Worm (Caenorhabditis elegans) whole organism, L1 larva: ENCODE measurements around the gene ZK84.4.
A peak's percentile ranks its signal among the peaks of the same experiment; 100 is the strongest.

ENCODE experiments used
- F16B12.6 ChIP-seq: fragments of 150-350 bp; optimal IDR thresholded peaks from 2 replicates; lab custom pipeline; 2014; ENCODE audit warnings: missing biosample characterization, missing genetic modification characterization
- Y116A8C.19 ChIP-seq: sonication (generic microtip); optimal IDR thresholded peaks from 2 replicates; lab custom pipeline; 2016; ENCODE audit warnings: missing compliant biosample characterization, missing genetic modification characterization, borderline replicate concordance
- alr-1 ChIP-seq: fragments of 200-800 bp; sonication (Bioruptor generic); optimal IDR thresholded peaks from 2 replicates; lab custom pipeline; 2018; ENCODE audit warnings: borderline replicate concordance, mild to moderate bottlenecking, missing genetic modification characterization, missing compliant biosample characterization
- blmp-1 ChIP-seq: fragments of 150-350 bp; optimal IDR thresholded peaks from 2 replicates; lab custom pipeline; 2014; ENCODE audit warnings: missing biosample characterization, missing genetic modification characterization
- ceh-63 ChIP-seq: fragments of 200-800 bp; sonication (Bioruptor generic); optimal IDR thresholded peaks from 2 replicates; lab custom pipeline; 2018; ENCODE audit warnings: mild to moderate bottlenecking, missing genetic modification characterization, missing compliant biosample characterization
- ceh-8 ChIP-seq: fragments of 200-800 bp; sonication (Bioruptor generic); optimal IDR thresholded peaks from 2 replicates; lab custom pipeline; 2018; ENCODE audit warnings: mild to moderate bottlenecking, missing genetic modification characterization, moderate library complexity, missing compliant biosample characterization
- ceh-82 ChIP-seq, 3 experiments: fragments of 150-350 bp in 1 of 3; sonication (generic microtip) in 2 of 3; optimal IDR thresholded peaks; 2 replicates each; lab custom pipeline; 2014 to 2017; ENCODE audit warnings: missing biosample characterization in 3 of 3, missing genetic modification characterization in 3 of 3
- ceh-88 ChIP-seq: fragments of 200-800 bp; sonication (Bioruptor generic); IDR thresholded peaks from 2 replicates; pipeline ENCODE4 v1.3.6; 2022; ENCODE audit warnings: missing genetic modification characterization, missing compliant biosample characterization
- ceh-90 ChIP-seq: sonication (generic microtip); optimal IDR thresholded peaks from 2 replicates; lab custom pipeline; 2016; ENCODE audit warnings: missing genetic modification characterization, missing compliant biosample characterization
- dsc-1 ChIP-seq: sonication (generic microtip); optimal IDR thresholded peaks from 2 replicates; lab custom pipeline; 2016; ENCODE audit warnings: mild to moderate bottlenecking, missing genetic modification characterization, missing compliant biosample characterization
- efl-1 ChIP-seq, 4 experiments: fragments of 150-350 bp; optimal IDR thresholded peaks in 3 of 4; peaks in 1 of 4; 1 replicate in 1 of 4; 2 replicates in 3 of 4; lab custom pipeline; 2014; ENCODE audit warnings: missing biosample characterization in 2 of 4, missing genetic modification characterization in 2 of 4, missing genetic modification reagents in 2 of 4
- egl-13 ChIP-seq: sonication (generic microtip); optimal IDR thresholded peaks from 2 replicates; lab custom pipeline; 2016; ENCODE audit warnings: missing genotype, missing genetic modification reagents, missing genetic modification characterization, missing compliant biosample characterization
- elt-2 ChIP-seq: sonication (generic microtip); optimal IDR thresholded peaks from 2 replicates; lab custom pipeline; 2016; ENCODE audit warnings: missing genetic modification characterization, mild to moderate bottlenecking, inconsistent platforms, missing compliant biosample characterization, missing genetic modification reagents
- elt-3 ChIP-seq, 6 experiments: fragments of 150-350 bp in 1 of 6; sonication (generic microtip); optimal IDR thresholded peaks; 2 replicates each; lab custom pipeline; 2017 to 2018; ENCODE audit warnings: missing biosample characterization in 6 of 6, missing genetic modification characterization in 6 of 6, inconsistent platforms in 1 of 6
- fkh-10 ChIP-seq: sonication (generic microtip); optimal IDR thresholded peaks from 2 replicates; lab custom pipeline; 2017; ENCODE audit warnings: missing biosample characterization, missing genetic modification reagents, missing genetic modification characterization
- fkh-8 ChIP-seq: sonication (generic microtip); optimal IDR thresholded peaks from 2 replicates; lab custom pipeline; 2016; ENCODE audit warnings: mild to moderate bottlenecking, missing genetic modification characterization, missing compliant biosample characterization
- hlh-4 ChIP-seq: sonication (generic microtip); optimal IDR thresholded peaks from 2 replicates; lab custom pipeline; 2016; ENCODE audit warnings: mild to moderate bottlenecking, missing genetic modification characterization, missing compliant biosample characterization
- hpl-2 ChIP-seq: fragments of 150-350 bp; optimal IDR thresholded peaks from 2 replicates; lab custom pipeline; 2014; ENCODE audit warnings: missing biosample characterization, missing genetic modification reagents, missing genetic modification characterization
- irx-1 ChIP-seq: sonication (generic microtip); optimal IDR thresholded peaks from 2 replicates; lab custom pipeline; 2016; ENCODE audit warnings: missing genetic modification characterization, missing compliant biosample characterization
- jun-1 ChIP-seq: fragments of 150-350 bp; optimal IDR thresholded peaks from 2 replicates; lab custom pipeline; 2014; ENCODE audit warnings: missing biosample characterization, missing genetic modification reagents, missing genetic modification characterization
- lin-13 ChIP-seq: fragments of 150-350 bp; optimal IDR thresholded peaks from 2 replicates; lab custom pipeline; 2014; ENCODE audit warnings: missing biosample characterization, missing genetic modification reagents, missing genetic modification characterization
- lin-14 ChIP-seq: fragments of 200-800 bp; sonication (Bioruptor generic); optimal IDR thresholded peaks from 2 replicates; lab custom pipeline; 2018; ENCODE audit warnings: mild to moderate bottlenecking, missing genetic modification characterization, moderate library complexity, missing compliant biosample characterization
- lin-35 ChIP-seq, 2 experiments: fragments of 150-350 bp; optimal IDR thresholded peaks; 2 replicates each; lab custom pipeline; 2014; ENCODE audit warnings: missing biosample characterization in 2 of 2, missing genetic modification characterization in 2 of 2, missing genetic modification reagents in 2 of 2
- lin-39 ChIP-seq: fragments of 150-350 bp; optimal IDR thresholded peaks from 2 replicates; lab custom pipeline; 2014; ENCODE audit warnings: missing biosample characterization, missing genetic modification reagents, missing genetic modification characterization
- lir-3 ChIP-seq: sonication (generic microtip); optimal IDR thresholded peaks from 2 replicates; lab custom pipeline; 2016; ENCODE audit warnings: mild to moderate bottlenecking, missing genetic modification characterization, moderate library complexity, missing compliant biosample characterization; ENCODE audit not compliant: poor library complexity
- lsy-2 ChIP-seq, 2 experiments: fragments of 150-350 bp; optimal IDR thresholded peaks; 2 replicates each; lab custom pipeline; 2014; ENCODE audit warnings: missing biosample characterization in 2 of 2, missing genetic modification characterization in 2 of 2
- mdl-1 ChIP-seq, 2 experiments: fragments of 150-350 bp; optimal IDR thresholded peaks; 2 replicates each; lab custom pipeline; 2014 to 2017; ENCODE audit warnings: missing biosample characterization in 2 of 2, missing genetic modification characterization in 2 of 2, inconsistent platforms in 1 of 2
- nhr-11 ChIP-seq: fragments of 150-350 bp; optimal IDR thresholded peaks from 2 replicates; lab custom pipeline; 2014; ENCODE audit warnings: missing biosample characterization, missing genetic modification characterization
- nhr-20 ChIP-seq: sonication (generic microtip); optimal IDR thresholded peaks from 2 replicates; lab custom pipeline; 2016; ENCODE audit warnings: mild to moderate bottlenecking, missing genetic modification characterization, missing compliant biosample characterization
- nhr-237 ChIP-seq: fragments of 150-350 bp; optimal IDR thresholded peaks from 2 replicates; lab custom pipeline; 2014; ENCODE audit warnings: missing biosample characterization, missing genetic modification characterization
- nhr-28 ChIP-seq: fragments of 150-350 bp; optimal IDR thresholded peaks from 2 replicates; lab custom pipeline; 2014; ENCODE audit warnings: missing biosample characterization, missing genetic modification characterization
- nhr-71 ChIP-seq: sonication (generic microtip); optimal IDR thresholded peaks from 2 replicates; lab custom pipeline; 2016; ENCODE audit warnings: mild to moderate bottlenecking, missing genetic modification characterization, moderate library complexity, missing compliant biosample characterization
- nhr-76 ChIP-seq: sonication (generic microtip); optimal IDR thresholded peaks from 2 replicates; lab custom pipeline; 2017; ENCODE audit warnings: missing biosample characterization, missing genetic modification characterization
- nhr-77 ChIP-seq: fragments of 150-350 bp; optimal IDR thresholded peaks from 2 replicates; lab custom pipeline; 2014; ENCODE audit warnings: missing biosample characterization, missing genetic modification characterization
- rnt-1 ChIP-seq: sonication (generic microtip); optimal IDR thresholded peaks from 2 replicates; lab custom pipeline; 2016; ENCODE audit warnings: mild to moderate bottlenecking, missing genetic modification characterization, moderate library complexity, missing compliant biosample characterization
- skn-1 ChIP-seq: fragments of 150-350 bp; optimal IDR thresholded peaks from 2 replicates; lab custom pipeline; 2014; ENCODE audit warnings: missing biosample characterization, missing genetic modification characterization
- sox-4 ChIP-seq: sonication (generic microtip); optimal IDR thresholded peaks from 2 replicates; lab custom pipeline; 2016; ENCODE audit warnings: missing genetic modification characterization, missing compliant biosample characterization
- sup-37 ChIP-seq: fragments of 200-800 bp; sonication (Bioruptor generic); optimal IDR thresholded peaks from 2 replicates; lab custom pipeline; 2018; ENCODE audit warnings: mild to moderate bottlenecking, missing genetic modification characterization, missing compliant biosample characterization
- tbx-2 ChIP-seq: sonication (generic microtip); optimal IDR thresholded peaks from 2 replicates; lab custom pipeline; 2016; ENCODE audit warnings: missing genetic modification characterization, missing compliant biosample characterization
- tlp-1 ChIP-seq: fragments of 150-350 bp; optimal IDR thresholded peaks from 2 replicates; lab custom pipeline; 2014; ENCODE audit warnings: missing biosample characterization, missing genetic modification characterization
- unc-86 ChIP-seq: sonication (generic microtip); optimal IDR thresholded peaks from 2 replicates; lab custom pipeline; 2016; ENCODE audit warnings: missing genetic modification characterization, missing compliant biosample characterization
- unc-98 ChIP-seq: fragments of 200-800 bp; sonication (Bioruptor generic); IDR thresholded peaks from 2 replicates; pipeline ENCODE4 v1.3.6; 2022; ENCODE audit warnings: missing genetic modification characterization, missing compliant biosample characterization
- zag-1 ChIP-seq: fragments of 150-350 bp; optimal IDR thresholded peaks from 2 replicates; lab custom pipeline; 2014; ENCODE audit warnings: missing biosample characterization, missing genetic modification characterization
- zip-4 ChIP-seq: fragments of 200-800 bp; sonication (Bioruptor generic); optimal IDR thresholded peaks from 2 replicates; lab custom pipeline; 2018; ENCODE audit warnings: mild to moderate bottlenecking, missing genetic modification characterization, moderate library complexity, missing compliant biosample characterization
- ztf-11 ChIP-seq, 2 experiments: sonication (generic microtip); optimal IDR thresholded peaks; 2 replicates each; lab custom pipeline; 2016 to 2017; ENCODE audit warnings: missing genetic modification characterization in 2 of 2, missing biosample characterization in 1 of 2, missing compliant biosample characterization in 1 of 2
- ztf-4 ChIP-seq: fragments of 150-350 bp; optimal IDR thresholded peaks from 2 replicates; lab custom pipeline; 2014; ENCODE audit warnings: missing biosample characterization, missing genetic modification characterization

Gene ZK84.4

DNA sequence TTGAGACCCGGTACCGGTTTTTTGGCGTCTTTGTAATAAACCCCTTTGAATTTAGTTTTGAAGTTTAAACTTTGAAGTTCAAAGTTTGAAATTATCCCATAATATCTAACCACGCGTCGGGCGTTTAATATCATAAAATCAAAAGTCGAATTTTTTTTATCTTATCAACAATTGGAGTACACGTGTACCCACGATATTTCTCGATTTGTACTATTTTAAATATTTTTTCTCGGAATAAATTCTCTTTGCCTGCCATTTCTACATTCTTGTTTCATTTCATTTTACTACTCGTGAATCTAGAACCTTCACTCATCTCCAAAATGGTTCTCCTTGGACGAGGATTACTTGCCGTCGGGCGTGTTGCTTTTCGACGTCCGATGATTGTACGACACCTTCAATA is 41.3 kb upstream of the ZK84.4 start, which contains the start of gene gldc-1:
Gene gldc-1, plus strand, starts transcription at position 301 of the 400 bp plus-strand sequence.
- no peak for TF ChIP-seq lir-3
- TF ChIP-seq elt-3 (tag; optimal IDR thresholded peaks at IDR 0.05; lab: Kevin White, UChicago) = peak in 1 of 6 experiments; percentile 24
- no peak for TF ChIP-seq efl-1 (optimal IDR thresholded peaks at IDR 0.05; lab: Kevin White, UChicago)
- peak in 1 of 2 experiments; percentile 37 for TF ChIP-seq efl-1 (GFP tag; optimal IDR thresholded peaks at IDR 0.05 in 1 of 2; lab: Kevin White, UChicago)
- no peak for TF ChIP-seq skn-1 (tag; lab: Kevin White, UChicago)
- TF ChIP-seq F16B12.6 = no peak
- no peak for TF ChIP-seq ceh-88 (GFP tag; lab: Robert Waterston, UW)

DNA sequence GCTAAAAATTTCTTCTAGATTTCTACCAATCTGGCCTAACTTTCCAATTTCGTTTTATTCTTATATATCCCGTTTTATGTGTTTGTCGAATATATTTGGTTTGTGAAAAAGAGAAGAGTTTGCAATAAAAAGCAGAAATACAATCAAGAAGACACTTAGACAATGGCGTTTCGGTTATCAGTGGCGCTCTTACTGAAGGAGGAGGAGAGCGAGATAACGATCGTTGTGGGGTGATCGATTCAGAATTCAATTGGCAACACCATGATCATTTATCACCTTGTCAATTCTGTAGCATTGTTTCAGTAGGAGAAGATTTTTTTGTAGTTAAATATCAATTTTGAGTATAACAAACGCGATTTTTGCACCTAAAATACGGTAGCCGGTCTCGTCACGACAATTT is 40.8 kb upstream of the ZK84.4 start:
- TF ChIP-seq Y116A8C.19 (tag; lab: Kevin White, UChicago) = no peak
- no peak for TF ChIP-seq tbx-2 (tag; lab: Kevin White, UChicago)
- no peak for TF ChIP-seq alr-1
- TF ChIP-seq elt-3 (tag; optimal IDR thresholded peaks at IDR 0.05; lab: Kevin White, UChicago) = peak in 3 of 6 experiments; percentile 13 to 73 (median 18)
- no peak for TF ChIP-seq egl-13 (tag; lab: Kevin White, UChicago)
- TF ChIP-seq lin-35 (GFP tag; optimal IDR thresholded peaks at IDR 0.05; lab: Kevin White, UChicago) = peak in 1 of 2 experiments; percentile 25
- TF ChIP-seq ceh-82 (tag; optimal IDR thresholded peaks at IDR 0.05; lab: Kevin White, UChicago) = no peak
- TF ChIP-seq blmp-1 (tag; lab: Kevin White, UChicago) = no peak
- no peak for TF ChIP-seq nhr-28
- no peak for TF ChIP-seq unc-86 (tag; lab: Kevin White, UChicago)
- no peak for TF ChIP-seq nhr-77 (tag; lab: Kevin White, UChicago)
- TF ChIP-seq ztf-4 = no peak
- TF ChIP-seq zip-4 = no peak
- peak; percentile 21 for TF ChIP-seq lin-14 (GFP tag; lab: Kevin White, UChicago)
- TF ChIP-seq lin-13 = no peak
- TF ChIP-seq lsy-2 (tag; optimal IDR thresholded peaks at IDR 0.05; lab: Kevin White, UChicago) = peak in 1 of 2 experiments; percentile 9
- TF ChIP-seq ceh-8 (GFP tag; lab: Kevin White, UChicago) = no peak
- no peak for TF ChIP-seq lin-39 (tag; lab: Kevin White, UChicago)
- TF ChIP-seq sox-4 = no peak
- no peak for TF ChIP-seq efl-1 (optimal IDR thresholded peaks at IDR 0.05; lab: Kevin White, UChicago)
- TF ChIP-seq efl-1 (GFP tag; optimal IDR thresholded peaks at IDR 0.05 in 1 of 2; lab: Kevin White, UChicago) = peak in 1 of 2 experiments; percentile 89
- TF ChIP-seq elt-2 (tag; lab: Kevin White, UChicago) = peak; percentile 49
- TF ChIP-seq nhr-76 = no peak
- peak; percentile 12 for TF ChIP-seq nhr-20 (tag; lab: Kevin White, UChicago)
- no peak for TF ChIP-seq nhr-237
- no peak for TF ChIP-seq ceh-63

DNA sequence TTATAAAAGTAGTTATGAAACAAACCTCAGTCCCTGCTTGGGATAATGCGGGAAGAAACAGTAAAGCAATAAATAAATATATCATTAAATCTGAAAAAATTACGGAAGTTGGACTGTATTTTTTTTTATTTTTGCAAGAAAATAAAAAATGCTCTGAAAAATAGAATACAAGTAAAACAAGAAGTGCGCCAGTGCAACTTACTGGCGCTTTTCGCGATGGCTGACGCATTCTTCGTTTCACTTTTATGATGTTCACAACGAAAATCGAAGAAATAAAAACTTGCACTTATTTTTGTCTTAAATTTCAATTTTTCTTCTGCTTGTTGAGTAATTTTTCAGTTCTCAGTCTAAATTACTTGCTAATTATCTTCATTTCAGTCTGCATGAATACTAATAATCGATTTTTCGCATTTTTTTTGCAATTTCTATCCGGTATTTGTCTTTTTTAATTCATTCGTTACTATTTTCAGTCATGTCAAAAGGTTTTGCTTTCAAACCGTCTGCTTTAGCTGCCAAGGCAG is 38.9 kb upstream of the ZK84.4 start, which contains the start of the genes R12C12.6 and ran-5:
Gene R12C12.6, minus strand, starts transcription at position 229 of the 521 bp plus-strand sequence.
Gene ran-5, plus strand, starts transcription at position 471 of the 521 bp plus-strand sequence.
- TF ChIP-seq tbx-2 (tag; lab: Kevin White, UChicago) = peak; percentile 85
- TF ChIP-seq nhr-11 (tag; lab: Kevin White, UChicago) = peak; percentile 75
- peak; percentile 91 for TF ChIP-seq dsc-1 (tag; lab: Kevin White, UChicago)
- peak; percentile 15 for TF ChIP-seq ceh-90 (tag; lab: Kevin White, UChicago)
- TF ChIP-seq rnt-1 (tag; lab: Kevin White, UChicago) = peak; percentile 95
- peak; percentile 92 for TF ChIP-seq nhr-71
- no peak for TF ChIP-seq unc-98 (GFP tag; lab: Robert Waterston, UW)
- peak; percentile 62 for TF ChIP-seq ztf-4
- no peak for TF ChIP-seq alr-1
- TF ChIP-seq ceh-8 (GFP tag; lab: Kevin White, UChicago) = peak; percentile 69
- peak; percentile 58 for TF ChIP-seq jun-1
- TF ChIP-seq hpl-2 (GFP tag; lab: Kevin White, UChicago) = peak; percentile 24
- TF ChIP-seq nhr-77 (tag; lab: Kevin White, UChicago) = peak; percentile 66
- TF ChIP-seq tlp-1 (tag; lab: Kevin White, UChicago) = no peak
- peak in 1 of 2 experiments; percentile 65 for TF ChIP-seq mdl-1 (tag; optimal IDR thresholded peaks at IDR 0.05; lab: Kevin White, UChicago)
- peak; percentile 88 for TF ChIP-seq nhr-20 (tag; lab: Kevin White, UChicago)
- TF ChIP-seq efl-1 (optimal IDR thresholded peaks at IDR 0.05; lab: Kevin White, UChicago) = peak; percentile 85 to 88
- TF ChIP-seq efl-1 (GFP tag; optimal IDR thresholded peaks at IDR 0.05 in 1 of 2; lab: Kevin White, UChicago) = peak; percentile 80 to 98
- TF ChIP-seq fkh-8 (tag; lab: Kevin White, UChicago) = peak; percentile 69
- TF ChIP-seq lin-13 = peak; percentile 68
- peak; percentile 32 for TF ChIP-seq fkh-10
- peak in 1 of 2 experiments; percentile 68 for TF ChIP-seq ztf-11 (tag; optimal IDR thresholded peaks at IDR 0.05; lab: Kevin White, UChicago)
- TF ChIP-seq irx-1 (tag; lab: Kevin White, UChicago) = peak; percentile 79
- TF ChIP-seq F16B12.6 = peak; percentile 63
- TF ChIP-seq nhr-76 = no peak
- peak; percentile 69 for TF ChIP-seq sup-37 (GFP tag; lab: Kevin White, UChicago)
- peak in 2 of 6 experiments; percentile 33 to 78 for TF ChIP-seq elt-3 (tag; optimal IDR thresholded peaks at IDR 0.05; lab: Kevin White, UChicago)
- TF ChIP-seq zag-1 (tag; lab: Kevin White, UChicago) = no peak
- TF ChIP-seq hlh-4 (tag; lab: Kevin White, UChicago) = no peak
